Worm (Caenorhabditis elegans) whole organism, L3 larva: Measurements from ENCODE around the gene F15A8.1.

Experiments
- ZK546.5 ChIP-seq: sonication (generic microtip); optimal IDR thresholded peaks from 2 replicates; lab custom pipeline; 2017; ENCODE audit warnings: missing biosample characterization, missing genetic modification characterization
- aly-2 ChIP-seq: fragments of 150-350 bp; optimal IDR thresholded peaks from 2 replicates; lab custom pipeline; 2014; ENCODE audit warnings: missing biosample characterization, missing genetic modification characterization
- ama-1 ChIP-seq: fragments of 150-350 bp; optimal IDR thresholded peaks from 2 replicates; lab custom pipeline; 2018
- ceh-16 ChIP-seq: sonication (generic microtip); optimal IDR thresholded peaks from 2 replicates; lab custom pipeline; 2017; ENCODE audit warnings: missing biosample characterization, missing genetic modification characterization
- ceh-82 ChIP-seq: fragments of 150-350 bp; optimal IDR thresholded peaks from 2 replicates; lab custom pipeline; 2014; ENCODE audit warnings: missing biosample characterization, missing genetic modification characterization
- daf-12 ChIP-seq: fragments of 150-350 bp; optimal IDR thresholded peaks from 2 replicates; lab custom pipeline; 2014; ENCODE audit warnings: missing biosample characterization, missing genetic modification reagents, missing genetic modification characterization
- egl-5 ChIP-seq: fragments of 150-350 bp; optimal IDR thresholded peaks from 2 replicates; lab custom pipeline; 2017; ENCODE audit warnings: missing biosample characterization, missing genetic modification reagents, missing genetic modification characterization, inconsistent platforms
- elt-1 ChIP-seq: fragments of 150-350 bp; optimal IDR thresholded peaks from 2 replicates; lab custom pipeline; 2014; ENCODE audit warnings: missing biosample characterization, missing genetic modification characterization
- elt-2 ChIP-seq: sonication (generic microtip); optimal IDR thresholded peaks from 2 replicates; lab custom pipeline; 2016; ENCODE audit warnings: missing genetic modification reagents, mild to moderate bottlenecking, missing genetic modification characterization, missing compliant biosample characterization
- elt-3 ChIP-seq, 3 experiments: fragments of 150-350 bp in 1 of 3; sonication (generic microtip) in 2 of 3; optimal IDR thresholded peaks; 2 replicates in 2 of 3; 4 replicates in 1 of 3; lab custom pipeline; 2014 to 2017; ENCODE audit warnings: missing biosample characterization in 3 of 3, missing genetic modification characterization in 3 of 3
- eor-1 ChIP-seq, 2 experiments: fragments of 150-350 bp; optimal IDR thresholded peaks; 2 replicates each; lab custom pipeline; 2014 to 2018; ENCODE audit warnings: missing biosample characterization in 2 of 2, missing genetic modification characterization in 2 of 2
- fkh-10 ChIP-seq: sonication (generic microtip); optimal IDR thresholded peaks from 2 replicates; lab custom pipeline; 2017; ENCODE audit warnings: missing biosample characterization, missing genetic modification reagents, missing genetic modification characterization
- fkh-2 ChIP-seq: fragments of 150-350 bp; optimal IDR thresholded peaks from 2 replicates; lab custom pipeline; 2014; ENCODE audit warnings: missing biosample characterization, missing genetic modification reagents, missing genetic modification characterization
- fos-1 ChIP-seq: fragments of 150-350 bp; optimal IDR thresholded peaks from 2 replicates; lab custom pipeline; 2014; ENCODE audit warnings: missing biosample characterization, missing genetic modification characterization
- hmg-11 ChIP-seq: sonication (generic microtip); optimal IDR thresholded peaks from 2 replicates; lab custom pipeline; 2016; ENCODE audit warnings: missing genetic modification characterization, missing compliant biosample characterization
- jun-1 ChIP-seq: fragments of 150-350 bp; optimal IDR thresholded peaks from 2 replicates; lab custom pipeline; 2014; ENCODE audit warnings: missing biosample characterization, missing genetic modification reagents, missing genetic modification characterization
- lin-39 ChIP-seq: fragments of 150-350 bp; optimal IDR thresholded peaks from 2 replicates; lab custom pipeline; 2018; ENCODE audit warnings: missing biosample characterization, missing genetic modification reagents, missing genetic modification characterization
- lsy-12 ChIP-seq: sonication (generic microtip); optimal IDR thresholded peaks from 2 replicates; lab custom pipeline; 2016; ENCODE audit warnings: mild to moderate bottlenecking, missing genetic modification characterization, missing compliant biosample characterization
- mdl-1 ChIP-seq: fragments of 150-350 bp; optimal IDR thresholded peaks from 2 replicates; lab custom pipeline; 2014; ENCODE audit warnings: missing biosample characterization, missing genetic modification characterization
- nfya-1 ChIP-seq: sonication (generic microtip); optimal IDR thresholded peaks from 2 replicates; lab custom pipeline; 2017; ENCODE audit warnings: missing genetic modification characterization, mild to moderate bottlenecking, missing compliant biosample characterization, antibody characterized with exemption, moderate library complexity; ENCODE audit not compliant: insufficient read depth
- nhr-11 ChIP-seq: fragments of 150-350 bp; optimal IDR thresholded peaks from 2 replicates; lab custom pipeline; 2014; ENCODE audit warnings: missing biosample characterization, missing genetic modification characterization
- nhr-12 ChIP-seq: fragments of 150-350 bp; optimal IDR thresholded peaks from 2 replicates; lab custom pipeline; 2014; ENCODE audit warnings: missing biosample characterization, missing genetic modification characterization
- nhr-23 ChIP-seq: fragments of 150-350 bp; optimal IDR thresholded peaks from 2 replicates; lab custom pipeline; 2014; ENCODE audit warnings: missing biosample characterization, missing genetic modification reagents, missing genetic modification characterization
- nhr-237 ChIP-seq: fragments of 150-350 bp; optimal IDR thresholded peaks from 2 replicates; lab custom pipeline; 2014; ENCODE audit warnings: missing biosample characterization, missing genetic modification characterization
- nhr-25 ChIP-seq: sonication (generic microtip); optimal IDR thresholded peaks from 2 replicates; lab custom pipeline; 2017; ENCODE audit warnings: missing biosample characterization, missing genetic modification characterization
- nhr-28 ChIP-seq: fragments of 150-350 bp; optimal IDR thresholded peaks from 2 replicates; lab custom pipeline; 2014; ENCODE audit warnings: missing biosample characterization, missing genetic modification characterization
- nhr-43 ChIP-seq: sonication (generic microtip); optimal IDR thresholded peaks from 2 replicates; lab custom pipeline; 2016; ENCODE audit warnings: mild to moderate bottlenecking, missing genetic modification characterization, missing compliant biosample characterization; ENCODE audit not compliant: poor library complexity, severe bottlenecking
- nhr-67 ChIP-seq: fragments of 150-350 bp; optimal IDR thresholded peaks from 2 replicates; lab custom pipeline; 2014; ENCODE audit warnings: missing biosample characterization, missing genetic modification characterization
- nhr-76 ChIP-seq: fragments of 150-350 bp; sonication (generic microtip); optimal IDR thresholded peaks from 5 replicates; lab custom pipeline; 2014; ENCODE audit warnings: missing biosample characterization, missing genetic modification characterization
- nhr-77 ChIP-seq: fragments of 150-350 bp; optimal IDR thresholded peaks from 2 replicates; lab custom pipeline; 2014; ENCODE audit warnings: missing biosample characterization, missing genetic modification characterization
- pha-4 ChIP-seq: fragments of 150-350 bp; optimal IDR thresholded peaks from 2 replicates; lab custom pipeline; 2014; ENCODE audit warnings: missing biosample characterization, missing genetic modification reagents, missing genetic modification characterization
- pqm-1 ChIP-seq: fragments of 150-350 bp; optimal IDR thresholded peaks from 2 replicates; lab custom pipeline; 2017; ENCODE audit warnings: missing biosample characterization, missing genetic modification characterization, inconsistent platforms
- skn-1 ChIP-seq: fragments of 150-350 bp; optimal IDR thresholded peaks from 2 replicates; lab custom pipeline; 2014; ENCODE audit warnings: missing biosample characterization, missing genetic modification characterization
- snpc-4 ChIP-seq: fragments of 150-350 bp; optimal IDR thresholded peaks from 2 replicates; lab custom pipeline; 2014; ENCODE audit warnings: missing biosample characterization, missing genetic modification characterization
- tbx-2 ChIP-seq: sonication (generic microtip); optimal IDR thresholded peaks from 2 replicates; lab custom pipeline; 2016; ENCODE audit warnings: mild to moderate bottlenecking, missing genetic modification characterization, missing compliant biosample characterization
- unc-39 ChIP-seq: sonication (generic microtip); optimal IDR thresholded peaks from 4 replicates; lab custom pipeline; 2017; ENCODE audit warnings: missing biosample characterization, missing genetic modification characterization
- unc-62 ChIP-seq: fragments of 150-350 bp; sonication (generic microtip); optimal IDR thresholded peaks from 4 replicates; lab custom pipeline; 2014; ENCODE audit warnings: missing biosample characterization, missing genetic modification reagents, missing genetic modification characterization
- ztf-11 ChIP-seq: fragments of 150-350 bp; optimal IDR thresholded peaks from 2 replicates; lab custom pipeline; 2014; ENCODE audit warnings: missing biosample characterization, missing genetic modification characterization
- ztf-4 ChIP-seq: fragments of 150-350 bp; optimal IDR thresholded peaks from 2 replicates; lab custom pipeline; 2014; ENCODE audit warnings: missing biosample characterization, missing genetic modification characterization

Gene F15A8.1

ce11 chrX:4426496-4426895 lies 14.2 kb upstream of the F15A8.1 start:
- TF ChIP-seq fos-1 = no peak
- no peak for TF ChIP-seq aly-2

- TF ChIP-seq skn-1 (tag; lab: Kevin White, UChicago) (no peak), ama-1 (no peak), nhr-237 (tag; lab: Kevin White, UChicago) (no peak), ZK546.5 (tag; lab: Kevin White, UChicago) (no peak), daf-12 (tag; lab: Kevin White, UChicago) (no peak), jun-1 (no peak), nhr-12 (tag; lab: Kevin White, UChicago) (no peak), nhr-23 (tag; lab: Kevin White, UChicago) (no peak), nhr-76 (tag; lab: Kevin White, UChicago) (no peak), nhr-25 (tag; lab: Kevin White, UChicago) (no peak), nfya-1 (no peak), unc-39 (tag; lab: Kevin White, UChicago) (no peak), egl-5 (no peak), hmg-11 (no peak), ceh-16 (tag; lab: Kevin White, UChicago) (no peak), lsy-12 (tag; lab: Kevin White, UChicago) (no peak), unc-62 (GFP tag; lab: Kevin White, UChicago) (no peak), ztf-4 (no peak), nhr-11 (tag; lab: Kevin White, UChicago) (no peak), elt-2 (tag; lab: Kevin White, UChicago) (no peak)
Observed at ce11 chrX:4427387-4427786, 13.4 kb upstream of the F15A8.1 start.

- TF ChIP-seq fkh-2 (tag; lab: Kevin White, UChicago) (no peak), mdl-1 (tag; lab: Kevin White, UChicago) (no peak), elt-1 (no peak), aly-2 (no peak), fos-1 (no peak), nhr-43 (tag; lab: Kevin White, UChicago) (no peak), nhr-76 (tag; lab: Kevin White, UChicago) (no peak), pha-4 (tag; lab: Kevin White, UChicago) (no peak), ama-1 (no peak), lsy-12 (tag; lab: Kevin White, UChicago) (no peak), nhr-25 (tag; lab: Kevin White, UChicago) (no peak), hmg-11 (no peak), egl-5 (no peak), fkh-10 (GFP tag; lab: Kevin White, UChicago) (no peak), ztf-4 (no peak)
- TF ChIP-seq, all 47 proteins: peak for 0
Observed at ce11 chrX:4429364-4429763, 11.4 kb upstream of the F15A8.1 start.

ce11 chrX:4434577-4434976 lies 6.2 kb upstream of the F15A8.1 start:
- TF ChIP-seq eor-1 (tag; optimal IDR thresholded peaks at IDR 0.05; lab: Kevin White, UChicago) = no peak
- TF ChIP-seq nfya-1 = peak; percentile 24
- TF ChIP-seq egl-5 = no peak
- peak; percentile 43 for TF ChIP-seq lin-39 (tag; lab: Kevin White, UChicago)
- TF ChIP-seq fkh-10 (GFP tag; lab: Kevin White, UChicago) = peak; percentile 57

ce11 chrX:4435396-4435795 lies 5.3 kb upstream of the F15A8.1 start:
- no peak for TF ChIP-seq nhr-12 (tag; lab: Kevin White, UChicago)
- TF ChIP-seq unc-62 (GFP tag; lab: Kevin White, UChicago) = no peak
- no peak for TF ChIP-seq nhr-67 (tag; lab: Kevin White, UChicago)
- TF ChIP-seq pqm-1 (tag; lab: Kevin White, UChicago) = no peak
- TF ChIP-seq tbx-2 = no peak
- no peak for TF ChIP-seq eor-1 (tag; optimal IDR thresholded peaks at IDR 0.05; lab: Kevin White, UChicago)
- TF ChIP-seq lsy-12 (tag; lab: Kevin White, UChicago) = no peak
- TF ChIP-seq snpc-4 (tag; lab: Kevin White, UChicago) = no peak
- TF ChIP-seq ZK546.5 (tag; lab: Kevin White, UChicago) = no peak
- no peak for TF ChIP-seq ztf-11
- no peak for TF ChIP-seq nhr-23 (tag; lab: Kevin White, UChicago)
- no peak for TF ChIP-seq ceh-82 (tag; lab: Kevin White, UChicago)
- TF ChIP-seq elt-3 (tag; optimal IDR thresholded peaks at IDR 0.05; lab: Kevin White, UChicago) = no peak
- no peak for TF ChIP-seq nhr-28
- TF ChIP-seq elt-1 = no peak
- TF ChIP-seq nfya-1 = no peak
- no peak for TF ChIP-seq aly-2
- no peak for TF ChIP-seq nhr-77
- TF ChIP-seq egl-5 = no peak
